Worm (Caenorhabditis elegans) whole organism, young adult: ENCODE measurements around the gene aexr-3.

Experiments used
- B0035.1 ChIP-seq: sonication (generic microtip); optimal IDR thresholded peaks from 2 replicates; lab custom pipeline; 2016; ENCODE audit warnings: missing genetic modification characterization, mild to moderate bottlenecking, missing compliant biosample characterization, missing genotype, missing genetic modification reagents
- F10E7.11 ChIP-seq: sonication (generic microtip); optimal IDR thresholded peaks from 2 replicates; lab custom pipeline; 2017; ENCODE audit warnings: mild to moderate bottlenecking, missing genetic modification characterization, moderate library complexity, missing compliant biosample characterization
- F33H1.4 ChIP-seq: fragments of 200-800 bp; sonication (Bioruptor generic); IDR thresholded peaks from 2 replicates; pipeline ENCODE4 v1.3.6; 2022; ENCODE audit warnings: missing genetic modification reagents, missing genetic modification characterization, missing compliant biosample characterization
- K11D2.4 ChIP-seq: fragments of 200-800 bp; sonication (Bioruptor generic); IDR thresholded peaks from 2 replicates; pipeline ENCODE4 v1.3.6; 2022; ENCODE audit warnings: missing genetic modification reagents, missing genetic modification characterization, missing compliant biosample characterization
- K12H6.12 ChIP-seq: fragments of 200-800 bp; sonication (Bioruptor generic); optimal IDR thresholded peaks from 2 replicates; lab custom pipeline; 2018; ENCODE audit warnings: mild to moderate bottlenecking, missing genetic modification characterization, missing compliant biosample characterization
- Y79H2A.3 ChIP-seq: fragments of 200-800 bp; sonication (Bioruptor generic); conservative IDR thresholded peaks from 2 replicates; pipeline ENCODE4 v1.3.6; 2022; ENCODE audit warnings: missing genetic modification reagents, missing genetic modification characterization, missing compliant biosample characterization
- aptf-2 ChIP-seq: fragments of 200-800 bp; sonication (Bioruptor generic); conservative IDR thresholded peaks from 2 replicates; pipeline ENCODE4 v1.3.6; 2022; ENCODE audit warnings: missing genetic modification reagents, missing genetic modification characterization, missing compliant biosample characterization
- atf-7 ChIP-seq: sonication (generic microtip); optimal IDR thresholded peaks from 2 replicates; lab custom pipeline; 2017; ENCODE audit warnings: mild to moderate bottlenecking, missing genetic modification characterization, missing compliant biosample characterization
- ceh-100 ChIP-seq: fragments of 200-800 bp; sonication (Bioruptor generic); IDR thresholded peaks from 2 replicates; pipeline ENCODE4 v1.3.6; 2022; ENCODE audit warnings: missing genetic modification reagents, missing genetic modification characterization, missing compliant biosample characterization
- ceh-91 ChIP-seq: fragments of 200-800 bp; sonication (Bioruptor generic); IDR thresholded peaks from 2 replicates; pipeline ENCODE4 v1.3.6; 2022; ENCODE audit warnings: missing genetic modification reagents, missing genetic modification characterization, missing compliant biosample characterization
- die-1 ChIP-seq: sonication (generic microtip); optimal IDR thresholded peaks from 2 replicates; lab custom pipeline; 2016; ENCODE audit warnings: missing genotype, mild to moderate bottlenecking, missing genetic modification characterization, missing compliant biosample characterization
- dpff-1 ChIP-seq: sonication (generic microtip); optimal IDR thresholded peaks from 2 replicates; lab custom pipeline; 2017; ENCODE audit warnings: mild to moderate bottlenecking, missing genetic modification characterization, missing compliant biosample characterization
- efl-1 ChIP-seq: fragments of 150-350 bp; optimal IDR thresholded peaks from 2 replicates; lab custom pipeline; 2014; ENCODE audit warnings: missing biosample characterization, missing genetic modification reagents, missing genetic modification characterization
- egl-18 ChIP-seq: fragments of 200-800 bp; sonication (Bioruptor generic); IDR thresholded peaks from 2 replicates; pipeline ENCODE4 v1.3.6; 2022; ENCODE audit warnings: missing genetic modification reagents, missing genetic modification characterization, missing compliant biosample characterization
- ekl-4 ChIP-seq: fragments of 200-800 bp; sonication (Bioruptor generic); IDR thresholded peaks from 2 replicates; pipeline ENCODE4 v1.3.6; 2022; ENCODE audit warnings: missing genetic modification reagents, missing genetic modification characterization, missing compliant biosample characterization
- ets-4 ChIP-seq: fragments of 200-800 bp; sonication (Bioruptor generic); optimal IDR thresholded peaks from 2 replicates; lab custom pipeline; 2018; ENCODE audit warnings: mild to moderate bottlenecking, missing genetic modification characterization, missing compliant biosample characterization
- fkh-3 ChIP-seq: sonication (generic microtip); optimal IDR thresholded peaks from 2 replicates; lab custom pipeline; 2016; ENCODE audit warnings: mild to moderate bottlenecking, missing genetic modification characterization, missing compliant biosample characterization
- him-1 ChIP-seq: sonication (generic microtip); optimal IDR thresholded peaks from 2 replicates; lab custom pipeline; 2016; ENCODE audit warnings: missing genotype, missing genetic modification reagents, missing genetic modification characterization, missing compliant biosample characterization
- let-607 ChIP-seq, 2 experiments: fragments of 200-800 bp in 1 of 2; sonication (Bioruptor generic) in 1 of 2; sonication (generic microtip) in 1 of 2; optimal IDR thresholded peaks; 2 replicates each; lab custom pipeline; 2016 to 2018; ENCODE audit warnings: mild to moderate bottlenecking in 2 of 2, missing compliant biosample characterization in 2 of 2, missing genetic modification characterization in 2 of 2, moderate library complexity in 2 of 2, missing genotype in 1 of 2
- lir-1 ChIP-seq: fragments of 200-800 bp; sonication (Bioruptor generic); conservative IDR thresholded peaks from 2 replicates; pipeline ENCODE4 v1.3.6; 2022; ENCODE audit warnings: missing genetic modification reagents, missing genetic modification characterization, missing compliant biosample characterization
- lsl-1 ChIP-seq: fragments of 200-800 bp; sonication (Bioruptor generic); optimal IDR thresholded peaks from 2 replicates; lab custom pipeline; 2018; ENCODE audit warnings: mild to moderate bottlenecking, missing genetic modification characterization, moderate library complexity, missing compliant biosample characterization
- madf-10 ChIP-seq: sonication (generic microtip); optimal IDR thresholded peaks from 2 replicates; lab custom pipeline; 2016; ENCODE audit warnings: mild to moderate bottlenecking, missing genetic modification characterization, missing compliant biosample characterization
- madf-3 ChIP-seq: fragments of 200-800 bp; sonication (Bioruptor generic); IDR thresholded peaks from 2 replicates; pipeline ENCODE4 v1.3.6; 2022; ENCODE audit warnings: missing genetic modification reagents, missing genetic modification characterization, missing compliant biosample characterization
- madf-8 ChIP-seq: fragments of 200-800 bp; sonication (Bioruptor generic); conservative IDR thresholded peaks from 2 replicates; pipeline ENCODE4 v1.3.6; 2022; ENCODE audit warnings: missing genetic modification reagents, missing genetic modification characterization, missing compliant biosample characterization
- mel-28 ChIP-seq: sonication (generic microtip); optimal IDR thresholded peaks from 2 replicates; lab custom pipeline; 2016; ENCODE audit warnings: borderline replicate concordance, mild to moderate bottlenecking, missing genetic modification characterization, missing compliant biosample characterization
- mes-4 ChIP-seq: sonication (generic microtip); optimal IDR thresholded peaks from 2 replicates; lab custom pipeline; 2016; ENCODE audit warnings: missing genotype, missing genetic modification characterization, missing compliant biosample characterization
- nhr-179 ChIP-seq: sonication (generic microtip); optimal IDR thresholded peaks from 2 replicates; lab custom pipeline; 2016; ENCODE audit warnings: mild to moderate bottlenecking, missing genetic modification characterization, missing compliant biosample characterization
- nhr-80 ChIP-seq: sonication (generic microtip); optimal IDR thresholded peaks from 2 replicates; lab custom pipeline; 2016; ENCODE audit warnings: missing genetic modification characterization, missing compliant biosample characterization
- rcor-1 ChIP-seq: fragments of 200-800 bp; sonication (Bioruptor generic); IDR thresholded peaks from 2 replicates; pipeline ENCODE4 v1.3.6; 2022; ENCODE audit warnings: missing genetic modification reagents, missing genetic modification characterization, missing compliant biosample characterization
- rec-8 ChIP-seq, 2 experiments: sonication (generic microtip); optimal IDR thresholded peaks; 2 replicates each; lab custom pipeline; 2016; ENCODE audit warnings: mild to moderate bottlenecking in 2 of 2, missing genetic modification characterization in 2 of 2, missing genetic modification reagents in 2 of 2, missing genotype in 2 of 2, missing biosample characterization in 1 of 2, missing compliant biosample characterization in 1 of 2, moderate library complexity in 1 of 2
- repo-1 ChIP-seq: sonication (generic microtip); optimal IDR thresholded peaks from 2 replicates; lab custom pipeline; 2017; ENCODE audit warnings: mild to moderate bottlenecking, missing genetic modification characterization, missing compliant biosample characterization
- rpc-1 ChIP-seq, 2 experiments: fragments of 150-350 bp in 1 of 2; sonication (generic microtip) in 1 of 2; optimal IDR thresholded peaks; 2 replicates each; lab custom pipeline; 2014 to 2018; ENCODE audit warnings: missing biosample characterization in 1 of 2, missing genetic modification characterization in 1 of 2, missing genetic modification reagents in 1 of 2, missing genotype in 1 of 2
- sea-2 ChIP-seq: fragments of 200-800 bp; sonication (Bioruptor generic); IDR thresholded peaks from 2 replicates; pipeline ENCODE4 v1.3.6; 2022; ENCODE audit warnings: missing genetic modification characterization, missing compliant biosample characterization
- snpc-3.4 ChIP-seq: sonication (generic microtip); optimal IDR thresholded peaks from 2 replicates; lab custom pipeline; 2017; ENCODE audit warnings: missing genetic modification characterization, mild to moderate bottlenecking, missing compliant biosample characterization, antibody characterized with exemption, moderate library complexity, missing genotype, missing genetic modification reagents
- somi-1 ChIP-seq: fragments of 200-800 bp; sonication (Bioruptor generic); optimal IDR thresholded peaks from 2 replicates; lab custom pipeline; 2018; ENCODE audit warnings: mild to moderate bottlenecking, missing genetic modification characterization, missing compliant biosample characterization
- tbp1 ChIP-seq: fragments of 200-800 bp; sonication (Bioruptor generic); optimal IDR thresholded peaks from 2 replicates; lab custom pipeline; 2018; ENCODE audit warnings: mild to moderate bottlenecking, missing genetic modification characterization, missing compliant biosample characterization
- tlf-1 ChIP-seq: fragments of 200-800 bp; sonication (Bioruptor generic); optimal IDR thresholded peaks from 2 replicates; lab custom pipeline; 2018; ENCODE audit warnings: mild to moderate bottlenecking, missing genetic modification characterization, missing compliant biosample characterization
- unc-130 ChIP-seq: sonication (generic microtip); optimal IDR thresholded peaks from 2 replicates; lab custom pipeline; 2016; ENCODE audit warnings: missing genetic modification reagents, missing genetic modification characterization, missing compliant biosample characterization
- zim-3 ChIP-seq: sonication (generic microtip); optimal IDR thresholded peaks from 2 replicates; lab custom pipeline; 2017; ENCODE audit warnings: mild to moderate bottlenecking, missing genetic modification characterization, moderate library complexity, missing compliant biosample characterization
- ztf-18 ChIP-seq: sonication (generic microtip); optimal IDR thresholded peaks from 2 replicates; lab custom pipeline; 2016; ENCODE audit warnings: missing genotype, mild to moderate bottlenecking, missing genetic modification characterization, missing compliant biosample characterization
- ztf-25 ChIP-seq: fragments of 200-800 bp; sonication (Bioruptor generic); IDR thresholded peaks from 2 replicates; pipeline ENCODE4 v1.3.6; 2022; ENCODE audit warnings: missing genetic modification reagents, missing genetic modification characterization, missing compliant biosample characterization
- ztf-28 ChIP-seq: fragments of 200-800 bp; sonication (Bioruptor generic); IDR thresholded peaks from 2 replicates; pipeline ENCODE4 v1.3.6; 2022; ENCODE audit warnings: missing genetic modification reagents, missing genetic modification characterization, missing compliant biosample characterization

The aexr-3 gene

ce11 chrX:8969111-8970048 lies 8.4 kb upstream of the aexr-3 start (continued):
- TF ChIP-seq mel-28 (no peak), madf-8 (GFP tag; lab: Robert Waterston, UW) (no peak), ceh-100 (GFP tag; lab: Robert Waterston, UW) (no peak)

- TF ChIP-seq die-1 (no peak), ztf-18 (tag; lab: Kevin White, UChicago) (no peak), dpff-1 (tag; lab: Kevin White, UChicago) (no peak), somi-1 (GFP tag; lab: Kevin White, UChicago) (no peak), F10E7.11 (tag; lab: Kevin White, UChicago) (no peak), repo-1 (tag; lab: Kevin White, UChicago) (no peak), atf-7 (no peak), lsl-1 (GFP tag; lab: Kevin White, UChicago) (no peak), zim-3 (tag; lab: Kevin White, UChicago) (no peak), K12H6.12 (no peak), ets-4 (GFP tag; lab: Kevin White, UChicago) (no peak), tlf-1 (GFP tag; lab: Kevin White, UChicago) (no peak), madf-3 (GFP tag; lab: Robert Waterston, UW) (no peak), B0035.1 (tag; lab: Kevin White, UChicago) (no peak), rcor-1 (GFP tag; lab: Robert Waterston, UW) (no peak), nhr-80 (tag; lab: Kevin White, UChicago) (no peak), let-607 (tag; optimal IDR thresholded peaks at IDR 0.05; lab: Kevin White, UChicago) (no peak)
Observed at ce11 chrX:8963469-8963868, 2.5 kb upstream of the aexr-3 start.

ce11 chrX:8957974-8958373 lies 3.0 kb downstream of the aexr-3 start:
- no peak for TF ChIP-seq fkh-3
- no peak for TF ChIP-seq F33H1.4
- TF ChIP-seq ceh-91 (GFP tag; lab: Robert Waterston, UW) = no peak

DNA sequence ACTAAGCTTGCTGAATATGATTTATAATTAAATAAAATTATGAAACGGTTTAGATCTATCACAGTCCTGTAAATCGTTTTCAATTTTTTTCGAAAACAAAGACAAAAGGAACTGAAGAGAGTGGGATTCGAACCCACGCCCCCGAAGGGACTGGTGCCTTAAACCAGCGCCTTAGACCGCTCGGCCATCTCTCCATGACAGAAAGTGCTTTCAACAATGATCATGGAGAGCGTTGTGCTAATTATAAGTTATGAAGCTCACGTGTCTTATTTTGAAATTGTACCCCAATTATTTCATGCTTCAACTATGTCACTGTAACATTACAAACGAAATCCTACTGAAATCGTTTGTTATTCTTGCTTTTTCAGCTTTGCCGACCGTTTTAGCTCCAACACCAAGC lies 5.2 kb downstream of the aexr-3 start:
- peak; percentile 84 for TF ChIP-seq tbp1
- peak; percentile 29 for TF ChIP-seq ztf-18 (tag; lab: Kevin White, UChicago)
- TF ChIP-seq madf-10 (tag; lab: Kevin White, UChicago) = no peak
- no peak for TF ChIP-seq egl-18 (GFP tag; lab: Robert Waterston, UW)
- no peak for TF ChIP-seq efl-1 (GFP tag; lab: Kevin White, UChicago)
- no peak for TF ChIP-seq sea-2
- no peak for TF ChIP-seq him-1
- no peak for TF ChIP-seq aptf-2
- TF ChIP-seq ztf-28 (GFP tag; lab: Robert Waterston, UW) = no peak
- peak; percentile 9 for TF ChIP-seq mes-4 (tag; lab: Kevin White, UChicago)
- no peak for TF ChIP-seq K11D2.4 (GFP tag; lab: Robert Waterston, UW)
- peak in 1 of 2 experiments; percentile 36 for TF ChIP-seq rec-8 (tag; optimal IDR thresholded peaks at IDR 0.05; lab: Kevin White, UChicago)
- TF ChIP-seq die-1 = peak; percentile 22
- no peak for TF ChIP-seq K12H6.12
- no peak for TF ChIP-seq ceh-91 (GFP tag; lab: Robert Waterston, UW)
- no peak for TF ChIP-seq lir-1 (GFP tag; lab: Robert Waterston, UW)
- TF ChIP-seq rpc-1 (optimal IDR thresholded peaks at IDR 0.05; lab: Kevin White, UChicago) = peak; percentile 70
- TF ChIP-seq rpc-1 (tag; optimal IDR thresholded peaks at IDR 0.05; lab: Kevin White, UChicago) = peak; percentile 77
- no peak for TF ChIP-seq ekl-4 (GFP tag; lab: Robert Waterston, UW)
- no peak for TF ChIP-seq unc-130
- TF ChIP-seq ztf-25 (GFP tag; lab: Robert Waterston, UW) = no peak
- no peak for TF ChIP-seq madf-8 (GFP tag; lab: Robert Waterston, UW)
- no peak for TF ChIP-seq nhr-179 (tag; lab: Kevin White, UChicago)
- no peak for TF ChIP-seq Y79H2A.3 (GFP tag; lab: Robert Waterston, UW)
- TF ChIP-seq snpc-3.4 = peak; percentile 13
